Fruit fly (Drosophila melanogaster) whole organism, embryonic: ENCODE data around the gene Herc4.

Experiments used
- Poxn ChIP-seq: fragments of 200-800 bp; sonication (Bioruptor generic); IDR thresholded peaks from 2 replicates; pipeline ENCODE4 v1.3.6; 2022; ENCODE audit warnings: missing biosample characterization, missing genetic modification characterization
- bigmax ChIP-seq: fragments of 200-800 bp; sonication (Bioruptor generic); optimal IDR thresholded peaks from 2 replicates; lab custom pipeline; 2018; ENCODE audit warnings: missing biosample characterization, mild to moderate bottlenecking, missing genetic modification characterization
- h ChIP-seq: fragments of >200 bp; optimal IDR thresholded peaks from 2 replicates; lab custom pipeline; 2017

dm6 chr3L:1335428-1335764, 21.9 kb downstream of the Herc4 start:
- no peak for TF ChIP-seq h (lab: Kevin White, UChicago)
- no peak for TF ChIP-seq Poxn (GFP tag; lab: Robert Waterston, UW)
- no peak for TF ChIP-seq bigmax (GFP tag; lab: Kevin White, UChicago)
